Worm (Caenorhabditis elegans) whole organism, L2 larva: ENCODE data around the gene clec-186.
A peak's percentile ranks its signal among the peaks of the same experiment; 100 is the strongest.

Experiments used
- Y55F3AM.14 ChIP-seq: fragments of 200-800 bp; sonication (Bioruptor generic); optimal IDR thresholded peaks from 2 replicates; lab custom pipeline; 2018; ENCODE audit warnings: mild to moderate bottlenecking, missing genetic modification characterization, missing compliant biosample characterization
- alr-1 ChIP-seq: fragments of 150-350 bp; optimal IDR thresholded peaks from 2 replicates; lab custom pipeline; 2014; ENCODE audit warnings: missing biosample characterization, missing genetic modification characterization
- aly-2 ChIP-seq: fragments of 150-350 bp; optimal IDR thresholded peaks from 2 replicates; lab custom pipeline; 2014; ENCODE audit warnings: missing biosample characterization, missing genetic modification characterization
- ama-1 ChIP-seq: fragments of 150-350 bp; optimal IDR thresholded peaks from 2 replicates; lab custom pipeline; 2018; ENCODE audit warnings: inconsistent platforms
- egl-27 ChIP-seq: sonication (generic microtip); optimal IDR thresholded peaks from 3 replicates; lab custom pipeline; 2017; ENCODE audit warnings: missing biosample characterization, missing genetic modification reagents, missing genetic modification characterization
- fos-1 ChIP-seq: fragments of 150-350 bp; optimal IDR thresholded peaks from 2 replicates; lab custom pipeline; 2014; ENCODE audit warnings: missing biosample characterization, missing genetic modification characterization
- lsy-2 ChIP-seq, 2 experiments: fragments of 150-350 bp in 1 of 2; sonication (generic microtip) in 1 of 2; optimal IDR thresholded peaks; 2 replicates each; lab custom pipeline; 2014 to 2017; ENCODE audit warnings: missing biosample characterization in 2 of 2, missing genetic modification characterization in 2 of 2
- mbf-1 ChIP-seq: sonication (generic microtip); optimal IDR thresholded peaks from 2 replicates; lab custom pipeline; 2017; ENCODE audit warnings: missing biosample characterization, missing genetic modification characterization
- nhr-21 ChIP-seq: fragments of 150-350 bp; optimal IDR thresholded peaks from 2 replicates; lab custom pipeline; 2014; ENCODE audit warnings: missing biosample characterization, missing genetic modification characterization
- nhr-237 ChIP-seq: fragments of 150-350 bp; optimal IDR thresholded peaks from 2 replicates; lab custom pipeline; 2014; ENCODE audit warnings: missing biosample characterization, missing genetic modification characterization
- sma-9 ChIP-seq, 2 experiments: fragments of 150-350 bp in 1 of 2; sonication (generic microtip) in 1 of 2; optimal IDR thresholded peaks; 2 replicates each; lab custom pipeline; 2014 to 2016; ENCODE audit warnings: missing genetic modification characterization in 2 of 2, mild to moderate bottlenecking in 1 of 2, missing biosample characterization in 1 of 2, missing compliant biosample characterization in 1 of 2, missing genetic modification reagents in 1 of 2, moderate library complexity in 1 of 2
- unc-62 ChIP-seq: fragments of 150-350 bp; optimal IDR thresholded peaks from 2 replicates; lab custom pipeline; 2014; ENCODE audit warnings: missing biosample characterization, missing genetic modification reagents, missing genetic modification characterization
- ztf-11 ChIP-seq: sonication (generic microtip); optimal IDR thresholded peaks from 2 replicates; lab custom pipeline; 2017; ENCODE audit warnings: missing biosample characterization, missing genetic modification characterization

- TF ChIP-seq lsy-2 (tag; optimal IDR thresholded peaks at IDR 0.05; lab: Kevin White, UChicago) (no peak), egl-27 (tag; lab: Kevin White, UChicago) (no peak), alr-1 (no peak), ztf-11 (no peak), mbf-1 (tag; lab: Kevin White, UChicago) (no peak), nhr-21 (tag; lab: Kevin White, UChicago) (no peak), nhr-237 (no peak), ama-1 (lab: Kevin White, UChicago) (no peak), aly-2 (tag; lab: Kevin White, UChicago) (no peak), Y55F3AM.14 (no peak), sma-9 (GFP tag; optimal IDR thresholded peaks at IDR 0.05; lab: Kevin White, UChicago) (no peak), sma-9 (tag; optimal IDR thresholded peaks at IDR 0.05; lab: Kevin White, UChicago) (no peak), fos-1 (tag; lab: Kevin White, UChicago) (peak; percentile 66), unc-62 (GFP tag; lab: Kevin White, UChicago) (no peak)
These were observed 36.7 kb downstream of the clec-186 start, which contains the start of gene K08D8.2 for ce11 chrIV:12902430-12903110.
